Fruit fly (Drosophila melanogaster): ENCODE measurements around the gene Manf.

Gene Manf

DNA sequence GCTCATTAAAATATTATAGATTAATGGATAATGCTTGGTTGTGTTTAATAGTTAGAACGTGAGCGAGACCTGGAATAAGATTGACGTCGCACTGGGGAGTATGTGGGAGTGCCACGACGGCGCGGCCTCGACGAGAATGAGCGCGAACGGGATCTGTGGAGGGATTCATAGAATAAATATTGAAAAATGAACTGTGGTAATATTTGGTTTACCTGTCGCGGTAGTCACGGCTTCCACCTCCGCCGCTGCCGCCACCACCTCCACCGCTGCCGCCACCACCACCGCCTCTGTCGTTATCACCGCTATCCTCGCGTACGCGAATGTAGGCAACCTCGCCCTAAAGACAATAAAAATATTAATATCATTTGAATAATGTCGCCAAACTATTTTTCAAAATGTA, 8.6 kb upstream of the Manf start:
- no peak for TF ChIP-seq brk (GFP tag; optimal IDR thresholded peaks at IDR 0.05)
- no peak for TF ChIP-seq dl (GFP tag; optimal IDR thresholded peaks at IDR 0.05; ENCODE audit: insufficient read depth in 1 of 2, partially characterized antibody in 2 of 2)
- no peak for TF ChIP-seq GATAd (GFP tag; optimal IDR thresholded peaks at IDR 0.05)
- no peak for TF ChIP-seq Hr78 (GFP tag; optimal IDR thresholded peaks at IDR 0.05)
- TF ChIP-seq Myc (optimal IDR thresholded peaks at IDR 0.05) = no peak

DNA sequence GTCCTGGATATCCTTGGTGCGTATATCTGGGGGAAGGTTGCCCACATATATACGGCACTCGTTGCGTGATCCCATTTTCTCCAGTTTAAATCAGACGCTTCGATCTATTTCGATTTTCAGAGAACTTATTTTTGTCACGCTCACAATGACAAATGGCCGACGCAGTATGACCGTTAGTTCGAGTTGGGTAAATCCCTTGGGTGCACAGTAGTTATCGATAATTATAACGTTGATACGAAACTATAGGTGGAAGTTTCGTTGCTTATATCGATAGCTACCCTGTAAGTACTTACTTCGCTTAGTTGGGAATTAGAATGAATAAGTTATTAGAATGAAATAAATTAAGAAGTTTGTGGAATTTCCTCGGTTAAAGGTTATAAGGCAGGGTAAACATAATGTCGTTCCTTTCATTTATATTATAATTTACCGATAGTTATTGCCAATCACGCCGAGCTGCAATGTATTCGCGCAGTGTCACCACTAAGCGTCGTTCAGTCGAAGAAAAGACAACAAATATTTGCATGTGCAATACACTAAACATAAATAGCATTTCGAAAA, 7.3 kb upstream of the Manf start, which contains the start of the genes SF2 and pad:
Gene SF2 (minus strand): TSS at position 172 of the 558 bp plus-strand sequence.
Gene pad (plus strand): TSS at position 502 of the 558 bp plus-strand sequence.
- TF ChIP-seq Myc (optimal IDR thresholded peaks at IDR 0.05) = peak; percentile 48
- TF ChIP-seq dmrt93B (GFP tag; optimal IDR thresholded peaks at IDR 0.05) = peak; percentile 69
- no peak for TF ChIP-seq CrebA (GFP tag; optimal IDR thresholded peaks at IDR 0.05; ENCODE audit: borderline replicate concordance)
- peak; percentile 70 for TF ChIP-seq psq (GFP tag; optimal IDR thresholded peaks at IDR 0.05)
- no peak for TF ChIP-seq jim (GFP tag; optimal IDR thresholded peaks at IDR 0.05)
- no peak for TF ChIP-seq Abd-B (GFP tag; optimal IDR thresholded peaks at IDR 0.05)
- TF ChIP-seq OdsH (GFP tag; optimal IDR thresholded peaks at IDR 0.05) = peak; percentile 72
- no peak for TF ChIP-seq Rel (GFP tag; optimal IDR thresholded peaks at IDR 0.05)
- TF ChIP-seq Rel (tag; optimal IDR thresholded peaks at IDR 0.05) = peak; percentile 94
- TF ChIP-seq fru (GFP tag; optimal IDR thresholded peaks at IDR 0.05) = peak; percentile 87
- no peak for TF ChIP-seq pan (optimal IDR thresholded peaks at IDR 0.05)
- peak; percentile 89 for TF ChIP-seq h (GFP tag; optimal IDR thresholded peaks at IDR 0.05)
- no peak for TF ChIP-seq GATAd (GFP tag; optimal IDR thresholded peaks at IDR 0.05)
- TF ChIP-seq ey (GFP tag; optimal IDR thresholded peaks at IDR 0.05) = peak; percentile 82
- TF ChIP-seq dsf (GFP tag; optimal IDR thresholded peaks at IDR 0.05; ENCODE audit: borderline replicate concordance) = peak; percentile 70
- no peak for TF ChIP-seq sage (GFP tag; optimal IDR thresholded peaks at IDR 0.05)
- no peak for TF ChIP-seq usp (GFP tag; optimal IDR thresholded peaks at IDR 0.05)
- no peak for TF ChIP-seq Vsx2 (GFP tag; optimal IDR thresholded peaks at IDR 0.05; ENCODE audit: partially characterized antibody)
- peak; percentile 87 for TF ChIP-seq Hnf4 (GFP tag; optimal IDR thresholded peaks at IDR 0.05)
- no peak for TF ChIP-seq Mio (GFP tag; optimal IDR thresholded peaks at IDR 0.05)
- TF ChIP-seq CG9705 (GFP tag; optimal IDR thresholded peaks at IDR 0.05) = peak; percentile 73
- peak; percentile 80 for TF ChIP-seq Sp1 (GFP tag; optimal IDR thresholded peaks at IDR 0.05)
- TF ChIP-seq woc (GFP tag; optimal IDR thresholded peaks at IDR 0.05) = peak; percentile 95
- TF ChIP-seq Hr78 (GFP tag; optimal IDR thresholded peaks at IDR 0.05) = no peak
- peak; percentile 86 for TF ChIP-seq HLH106 (tag; optimal IDR thresholded peaks at IDR 0.05)
- TF ChIP-seq Dif (GFP tag; optimal IDR thresholded peaks at IDR 0.05; ENCODE audit: partially characterized antibody) = no peak
- no peak for TF ChIP-seq N (GFP tag; optimal IDR thresholded peaks at IDR 0.05)
- TF ChIP-seq tai (GFP tag; optimal IDR thresholded peaks at IDR 0.05) = no peak
- no peak for TF ChIP-seq brk (GFP tag; optimal IDR thresholded peaks at IDR 0.05)
- TF ChIP-seq Hr83 (GFP tag; optimal IDR thresholded peaks at IDR 0.05; ENCODE audit: poor library complexity, severe bottlenecking) = no peak
- peak; percentile 88 for TF ChIP-seq Jra (GFP tag; optimal IDR thresholded peaks at IDR 0.05)
- TF ChIP-seq CG32264 (GFP tag; optimal IDR thresholded peaks at IDR 0.05) = peak; percentile 52
- TF ChIP-seq dl (GFP tag; optimal IDR thresholded peaks at IDR 0.05; ENCODE audit: insufficient read depth in 1 of 2, partially characterized antibody in 2 of 2) = no peak
- peak; percentile 62 for TF ChIP-seq sv (GFP tag; optimal IDR thresholded peaks at IDR 0.05)
- TF ChIP-seq Dfd (GFP tag; optimal IDR thresholded peaks at IDR 0.05) = no peak
- TF ChIP-seq br (GFP tag; optimal IDR thresholded peaks at IDR 0.05) = peak; percentile 81
- TF ChIP-seq rgr (GFP tag; optimal IDR thresholded peaks at IDR 0.05) = peak; percentile 83
- TF ChIP-seq lola (GFP tag; optimal IDR thresholded peaks at IDR 0.05) = no peak
- peak in 1 of 2 experiments; percentile 87 for TF ChIP-seq foxo (GFP tag; optimal IDR thresholded peaks at IDR 0.05)

All from whole organism, wandering third instar larva.